Fruit fly (Drosophila melanogaster): ENCODE results near the gene Med.

The Med gene

dm6 chr3R:31566738-31567137 is 44.1 kb upstream of the Med start (continued):
- TF ChIP-seq cas (GFP tag; IDR thresholded peaks at IDR 0.05), result no peak
- 0 out of 2 replicates have a peak, but pooled peaks have one; percentile 22 for TF ChIP-seq CG10321 (GFP tag; IDR thresholded peaks at IDR 0.05)
- no peak for TF ChIP-seq CG3995 (GFP tag; optimal IDR thresholded peaks at IDR 0.05)
- TF ChIP-seq ash1 (GFP tag; optimal IDR thresholded peaks at IDR 0.05), result no peak
- no peak for TF ChIP-seq HmgD (GFP tag; optimal IDR thresholded peaks at IDR 0.05)
- peak; percentile 48; the same call in 1 of the 3 replicates for TF ChIP-seq ase (GFP tag; IDR thresholded peaks at IDR 0.05)
- TF ChIP-seq Atf3 (GFP tag; optimal IDR thresholded peaks at IDR 0.05), result no peak
- peak; percentile 80 for TF ChIP-seq CG2712 (tag; optimal IDR thresholded peaks at IDR 0.05)
- no peak for TF ChIP-seq YL-1 (GFP tag; optimal IDR thresholded peaks at IDR 0.05)
- peak; percentile 86 for TF ChIP-seq ci (GFP tag; IDR thresholded peaks at IDR 0.05)
- TF ChIP-seq CG2199 (GFP tag; IDR thresholded peaks at IDR 0.05), result no peak
- TF ChIP-seq Ravus (GFP tag; IDR thresholded peaks at IDR 0.05), result no peak
- TF ChIP-seq Kr (GFP tag; optimal IDR thresholded peaks at IDR 0.05), result no peak
- TF ChIP-seq gfzf (GFP tag; optimal IDR thresholded peaks at IDR 0.05), result no peak
- no peak for TF ChIP-seq CG9437 (GFP tag; optimal IDR thresholded peaks at IDR 0.05)
- no peak for TF ChIP-seq CG15479 (GFP tag; optimal IDR thresholded peaks at IDR 0.05)
- TF ChIP-seq pb (GFP tag; optimal IDR thresholded peaks at IDR 0.05), result no peak
- peak; percentile 31 for TF ChIP-seq tap (tag; optimal IDR thresholded peaks at IDR 0.05)
- TF ChIP-seq CG17385 (GFP tag; optimal IDR thresholded peaks at IDR 0.05), result peak; percentile 15
- TF ChIP-seq kni (GFP tag; optimal IDR thresholded peaks at IDR 0.05), result no peak
- peak; percentile 73 for TF ChIP-seq HLH3B (GFP tag; IDR thresholded peaks at IDR 0.05)
- no peak for TF ChIP-seq aop (GFP tag; IDR thresholded peaks at IDR 0.05)
- TF ChIP-seq CG12219 (GFP tag; optimal IDR thresholded peaks at IDR 0.05), result peak; percentile 14
- TF ChIP-seq CG18599 (GFP tag; optimal IDR thresholded peaks at IDR 0.05), result no peak
- TF ChIP-seq gro (GFP tag; optimal IDR thresholded peaks at IDR 0.05), result no peak
- peak; percentile 9 for TF ChIP-seq HHEX (GFP tag; optimal IDR thresholded peaks at IDR 0.05)
- TF ChIP-seq CG10979 (tag; optimal IDR thresholded peaks at IDR 0.05), result peak; percentile 71
- peak; percentile 54 for TF ChIP-seq CG7372 (GFP tag; IDR thresholded peaks at IDR 0.05)
- TF ChIP-seq Dref (GFP tag; IDR thresholded peaks at IDR 0.05), result no peak
- no peak for TF ChIP-seq pan (optimal IDR thresholded peaks at IDR 0.05)
- TF ChIP-seq pan (GFP tag; optimal IDR thresholded peaks at IDR 0.05 in 1 of 2, IDR thresholded peaks at IDR 0.05 in 1 of 2), result peak in 1 of 2 experiments; percentile 32
- peak; percentile 48 for TF ChIP-seq ssp (GFP tag; IDR thresholded peaks at IDR 0.05)
- TF ChIP-seq CG1647 (GFP tag; optimal IDR thresholded peaks at IDR 0.05), result peak; percentile 6
- no peak for TF ChIP-seq cg (GFP tag; optimal IDR thresholded peaks at IDR 0.05)
- no peak for TF ChIP-seq grn (GFP tag; optimal IDR thresholded peaks at IDR 0.05)
- TF ChIP-seq CG4707 (GFP tag; optimal IDR thresholded peaks at IDR 0.05), result peak; percentile 27
- TF ChIP-seq CrebB (tag; optimal IDR thresholded peaks at IDR 0.05), result no peak
- TF ChIP-seq CG30431 (GFP tag; optimal IDR thresholded peaks at IDR 0.05), result no peak
- peak; percentile 70 for TF ChIP-seq Awh (GFP tag; IDR thresholded peaks at IDR 0.05)
- no peak for TF ChIP-seq CG7963 (GFP tag; IDR thresholded peaks at IDR 0.05; ENCODE audit: partially characterized antibody)
- no peak for TF ChIP-seq Bgb (GFP tag; IDR thresholded peaks at IDR 0.05; ENCODE audit: partially characterized antibody)
- TF ChIP-seq CG12942 (GFP tag; optimal IDR thresholded peaks at IDR 0.05), result no peak
- TF ChIP-seq zfh1 (GFP tag; IDR thresholded peaks at IDR 0.05), result peak; percentile 77
- no peak for TF ChIP-seq jigr1 (GFP tag; IDR thresholded peaks at IDR 0.05)
- no peak for TF ChIP-seq Myb (GFP tag; optimal IDR thresholded peaks at IDR 0.05)
- no peak for TF ChIP-seq trh (GFP tag; optimal IDR thresholded peaks at IDR 0.05)
- TF ChIP-seq disco-r (GFP tag; optimal IDR thresholded peaks at IDR 0.05), result no peak
- TF ChIP-seq cato (GFP tag; optimal IDR thresholded peaks at IDR 0.05; ENCODE audit: borderline replicate concordance), result no peak
- no peak for TF ChIP-seq tup (GFP tag; optimal IDR thresholded peaks at IDR 0.05)
- TF ChIP-seq CG8281 (tag; optimal IDR thresholded peaks at IDR 0.05), result no peak
- no peak for TF ChIP-seq CG13894 (tag; optimal IDR thresholded peaks at IDR 0.05)
- no peak for TF ChIP-seq MTF-1 (GFP tag; optimal IDR thresholded peaks at IDR 0.05; ENCODE audit: borderline replicate concordance)
